Worm (Caenorhabditis elegans) whole organism, young adult: ENCODE results near the gene str-89.

Experiments used
- B0035.1 ChIP-seq: sonication (generic microtip); optimal IDR thresholded peaks from 2 replicates; lab custom pipeline; 2016; ENCODE audit warnings: missing genetic modification characterization, mild to moderate bottlenecking, missing compliant biosample characterization, missing genotype, missing genetic modification reagents
- B0261.1 ChIP-seq: sonication (generic microtip); optimal IDR thresholded peaks from 2 replicates; lab custom pipeline; 2016; ENCODE audit warnings: mild to moderate bottlenecking, missing genetic modification characterization, moderate library complexity, missing compliant biosample characterization
- F22D6.2 ChIP-seq: sonication (generic microtip); optimal IDR thresholded peaks from 2 replicates; lab custom pipeline; 2016; ENCODE audit warnings: mild to moderate bottlenecking, missing genetic modification characterization, missing compliant biosample characterization
- F23B12.7 ChIP-seq: sonication (generic microtip); optimal IDR thresholded peaks from 2 replicates; lab custom pipeline; 2017; ENCODE audit warnings: missing genetic modification characterization, mild to moderate bottlenecking, missing compliant biosample characterization, antibody characterized with exemption, moderate library complexity; ENCODE audit not compliant: insufficient read depth
- F39B2.1 ChIP-seq: fragments of 200-800 bp; sonication (Bioruptor generic); IDR thresholded peaks from 2 replicates; pipeline ENCODE4 v1.3.6; 2022; ENCODE audit warnings: missing genetic modification reagents, missing genetic modification characterization, missing compliant biosample characterization
- F49E8.2 ChIP-seq: sonication (generic microtip); optimal IDR thresholded peaks from 3 replicates; lab custom pipeline; 2017; ENCODE audit warnings: missing genetic modification characterization, mild to moderate bottlenecking, missing compliant biosample characterization, antibody characterized with exemption, moderate library complexity; ENCODE audit not compliant: insufficient read depth
- F55B11.4 ChIP-seq: sonication (generic microtip); optimal IDR thresholded peaks from 2 replicates; lab custom pipeline; 2016; ENCODE audit warnings: missing compliant biosample characterization, missing genetic modification characterization, borderline replicate concordance; ENCODE audit not compliant: insufficient read depth
- F57C9.4 ChIP-seq: sonication (generic microtip); optimal IDR thresholded peaks from 2 replicates; lab custom pipeline; 2017; ENCODE audit warnings: mild to moderate bottlenecking, missing genetic modification characterization, missing compliant biosample characterization
- Y53G8AR.9 ChIP-seq: fragments of 200-800 bp; sonication (Bioruptor generic); conservative IDR thresholded peaks from 2 replicates; pipeline ENCODE4 v1.3.6; 2022; ENCODE audit warnings: missing genetic modification reagents, missing genetic modification characterization, missing compliant biosample characterization
- Y79H2A.3 ChIP-seq: fragments of 200-800 bp; sonication (Bioruptor generic); conservative IDR thresholded peaks from 2 replicates; pipeline ENCODE4 v1.3.6; 2022; ENCODE audit warnings: missing genetic modification reagents, missing genetic modification characterization, missing compliant biosample characterization
- Y95B8A.8 ChIP-seq: fragments of 200-800 bp; sonication (Bioruptor generic); IDR thresholded peaks from 2 replicates; pipeline ENCODE4 v1.3.6; 2022; ENCODE audit warnings: missing genetic modification reagents, missing genetic modification characterization, missing compliant biosample characterization
- attf-3 ChIP-seq: fragments of 200-800 bp; sonication (Bioruptor generic); conservative IDR thresholded peaks from 2 replicates; pipeline ENCODE4 v1.3.6; 2022; ENCODE audit warnings: missing genetic modification reagents, missing genetic modification characterization, missing compliant biosample characterization
- attf-6 ChIP-seq: fragments of 200-800 bp; sonication (Bioruptor generic); IDR thresholded peaks from 2 replicates; pipeline ENCODE4 v1.3.6; 2022; ENCODE audit warnings: missing genetic modification reagents, missing genetic modification characterization, missing compliant biosample characterization
- ccch-3 ChIP-seq: fragments of 200-800 bp; sonication (Bioruptor generic); optimal IDR thresholded peaks from 2 replicates; lab custom pipeline; 2018; ENCODE audit warnings: mild to moderate bottlenecking, missing genetic modification characterization, missing compliant biosample characterization
- cebp-1 ChIP-seq, 2 experiments: fragments of 200-800 bp in 1 of 2; sonication (Bioruptor generic) in 1 of 2; sonication (generic microtip) in 1 of 2; IDR thresholded peaks in 1 of 2; optimal IDR thresholded peaks in 1 of 2; 2 replicates each; pipeline versions ENCODE4 v1.3.6 to Lab custom; 2017 to 2022; ENCODE audit warnings: missing compliant biosample characterization in 2 of 2, missing genetic modification characterization in 2 of 2, mild to moderate bottlenecking in 1 of 2, missing genetic modification reagents in 1 of 2, moderate library complexity in 1 of 2
- ceh-27 ChIP-seq: fragments of 200-800 bp; sonication (Bioruptor generic); optimal IDR thresholded peaks from 2 replicates; lab custom pipeline; 2018; ENCODE audit warnings: mild to moderate bottlenecking, missing genetic modification characterization, moderate library complexity, missing compliant biosample characterization
- ceh-91 ChIP-seq: fragments of 200-800 bp; sonication (Bioruptor generic); IDR thresholded peaks from 2 replicates; pipeline ENCODE4 v1.3.6; 2022; ENCODE audit warnings: missing genetic modification reagents, missing genetic modification characterization, missing compliant biosample characterization
- die-1 ChIP-seq: sonication (generic microtip); optimal IDR thresholded peaks from 2 replicates; lab custom pipeline; 2016; ENCODE audit warnings: missing genotype, mild to moderate bottlenecking, missing genetic modification characterization, missing compliant biosample characterization
- dox-1 ChIP-seq: fragments of 200-800 bp; sonication (Bioruptor generic); IDR thresholded peaks from 2 replicates; pipeline ENCODE4 v1.3.6; 2022; ENCODE audit warnings: missing genetic modification reagents, missing genetic modification characterization, missing compliant biosample characterization
- dpl-1 ChIP-seq: fragments of 150-350 bp; optimal IDR thresholded peaks from 2 replicates; lab custom pipeline; 2014; ENCODE audit warnings: missing biosample characterization, missing genetic modification reagents, missing genetic modification characterization
- egl-44 ChIP-seq: fragments of 200-800 bp; sonication (Bioruptor generic); IDR thresholded peaks from 2 replicates; pipeline ENCODE4 v1.3.6; 2022; ENCODE audit warnings: missing genetic modification reagents, missing genetic modification characterization, missing compliant biosample characterization
- ekl-4 ChIP-seq: fragments of 200-800 bp; sonication (Bioruptor generic); IDR thresholded peaks from 2 replicates; pipeline ENCODE4 v1.3.6; 2022; ENCODE audit warnings: missing genetic modification reagents, missing genetic modification characterization, missing compliant biosample characterization
- ets-4 ChIP-seq: fragments of 200-800 bp; sonication (Bioruptor generic); optimal IDR thresholded peaks from 2 replicates; lab custom pipeline; 2018; ENCODE audit warnings: mild to moderate bottlenecking, missing genetic modification characterization, missing compliant biosample characterization
- gei-17 ChIP-seq: fragments of 200-800 bp; sonication (Bioruptor generic); optimal IDR thresholded peaks from 2 replicates; lab custom pipeline; 2018; ENCODE audit warnings: mild to moderate bottlenecking, missing genetic modification characterization, missing compliant biosample characterization
- him-1 ChIP-seq: sonication (generic microtip); optimal IDR thresholded peaks from 2 replicates; lab custom pipeline; 2016; ENCODE audit warnings: missing genotype, missing genetic modification reagents, missing genetic modification characterization, missing compliant biosample characterization
- hrde-1 ChIP-seq: sonication (generic microtip); optimal IDR thresholded peaks from 2 replicates; lab custom pipeline; 2016; ENCODE audit warnings: missing genetic modification characterization, mild to moderate bottlenecking, missing compliant biosample characterization, moderate library complexity, missing genotype, missing genetic modification reagents, borderline replicate concordance
- let-607 ChIP-seq, 2 experiments: fragments of 200-800 bp in 1 of 2; sonication (Bioruptor generic) in 1 of 2; sonication (generic microtip) in 1 of 2; optimal IDR thresholded peaks; 2 replicates each; lab custom pipeline; 2016 to 2018; ENCODE audit warnings: mild to moderate bottlenecking in 2 of 2, missing compliant biosample characterization in 2 of 2, missing genetic modification characterization in 2 of 2, moderate library complexity in 2 of 2, missing genotype in 1 of 2
- lin-35 ChIP-seq, 3 experiments: fragments of 150-350 bp in 2 of 3; sonication (generic microtip) in 1 of 3; optimal IDR thresholded peaks; 2 replicates each; lab custom pipeline; 2014 to 2018; ENCODE audit warnings: missing biosample characterization in 3 of 3, missing genetic modification characterization in 3 of 3, missing genetic modification reagents in 3 of 3
- mel-28 ChIP-seq: sonication (generic microtip); optimal IDR thresholded peaks from 2 replicates; lab custom pipeline; 2016; ENCODE audit warnings: borderline replicate concordance, mild to moderate bottlenecking, missing genetic modification characterization, missing compliant biosample characterization
- mxl-1 ChIP-seq: sonication (generic microtip); optimal IDR thresholded peaks from 2 replicates; lab custom pipeline; 2016; ENCODE audit warnings: missing genetic modification characterization, missing compliant biosample characterization
- nfya-1 ChIP-seq: sonication (generic microtip); optimal IDR thresholded peaks from 2 replicates; lab custom pipeline; 2017; ENCODE audit warnings: antibody characterized with exemption, missing compliant biosample characterization, missing genetic modification characterization, borderline replicate concordance; ENCODE audit not compliant: insufficient read depth
- nhr-179 ChIP-seq: sonication (generic microtip); optimal IDR thresholded peaks from 2 replicates; lab custom pipeline; 2016; ENCODE audit warnings: mild to moderate bottlenecking, missing genetic modification characterization, missing compliant biosample characterization
- nhr-90 ChIP-seq: sonication (generic microtip); optimal IDR thresholded peaks from 2 replicates; lab custom pipeline; 2016; ENCODE audit warnings: missing genotype, mild to moderate bottlenecking, missing genetic modification characterization, missing compliant biosample characterization
- pbrm-1 ChIP-seq: fragments of 200-800 bp; sonication (Bioruptor generic); IDR thresholded peaks from 2 replicates; pipeline ENCODE4 v1.3.6; 2022; ENCODE audit warnings: missing genetic modification reagents, missing genetic modification characterization, missing compliant biosample characterization
- repo-1 ChIP-seq: sonication (generic microtip); optimal IDR thresholded peaks from 2 replicates; lab custom pipeline; 2017; ENCODE audit warnings: mild to moderate bottlenecking, missing genetic modification characterization, missing compliant biosample characterization
- rpc-1 ChIP-seq, 2 experiments: fragments of 150-350 bp in 1 of 2; sonication (generic microtip) in 1 of 2; optimal IDR thresholded peaks; 2 replicates each; lab custom pipeline; 2014 to 2018; ENCODE audit warnings: missing biosample characterization in 1 of 2, missing genetic modification characterization in 1 of 2, missing genetic modification reagents in 1 of 2, missing genotype in 1 of 2
- snpc-1.1 ChIP-seq: sonication (generic microtip); optimal IDR thresholded peaks from 2 replicates; lab custom pipeline; 2017; ENCODE audit warnings: missing genetic modification characterization, mild to moderate bottlenecking, missing compliant biosample characterization, antibody characterized with exemption, moderate library complexity, missing genotype, missing genetic modification reagents; ENCODE audit not compliant: insufficient read depth
- tbx-9 ChIP-seq: sonication (generic microtip); optimal IDR thresholded peaks from 2 replicates; lab custom pipeline; 2016; ENCODE audit warnings: borderline replicate concordance, missing genetic modification characterization, inconsistent platforms, missing compliant biosample characterization
- ztf-18 ChIP-seq: sonication (generic microtip); optimal IDR thresholded peaks from 2 replicates; lab custom pipeline; 2016; ENCODE audit warnings: missing genotype, mild to moderate bottlenecking, missing genetic modification characterization, missing compliant biosample characterization

The str-89 gene

ce11 chrV:17694260-17694659, 25.6 kb downstream of the str-89 start:
- TF ChIP-seq B0035.1 (no peak), nfya-1 (tag; lab: Kevin White, UChicago) (no peak), ceh-27 (GFP tag; lab: Kevin White, UChicago) (no peak)

ce11 chrV:17695802-17696201, 27.2 kb downstream of the str-89 start, which contains the start of gene Y26G10.1:
Gene Y26G10.1, minus strand, starts transcription at chrV:17695902.
- TF ChIP-seq rpc-1 (optimal IDR thresholded peaks at IDR 0.05; lab: Kevin White, UChicago), result no peak
- TF ChIP-seq rpc-1 (tag; optimal IDR thresholded peaks at IDR 0.05; lab: Kevin White, UChicago), result no peak
- no peak for TF ChIP-seq repo-1 (tag; lab: Kevin White, UChicago)
- no peak for TF ChIP-seq snpc-1.1 (tag; lab: Kevin White, UChicago)
- TF ChIP-seq F49E8.2 (tag; lab: Kevin White, UChicago), result no peak

DNA sequence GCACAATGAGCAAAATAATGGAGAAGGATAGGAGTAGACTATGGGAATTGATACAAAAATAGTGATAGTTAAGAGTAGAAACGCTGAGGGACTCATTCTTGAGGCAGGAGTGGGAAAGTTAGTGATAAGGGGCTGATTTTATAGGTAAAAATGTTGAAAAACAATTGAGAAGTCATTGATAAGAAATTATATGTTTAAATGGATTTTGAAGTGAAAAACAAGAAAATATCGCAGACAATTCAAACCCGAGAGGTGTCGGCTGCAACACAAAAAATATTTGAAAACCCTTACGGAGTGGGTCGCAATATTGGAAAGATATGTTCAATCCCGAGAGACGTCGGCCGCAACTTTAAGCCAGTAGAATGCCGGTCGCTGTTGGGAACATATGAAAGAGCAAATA, 28.1 kb downstream of the str-89 start, which contains the start of gene spp-29:
spp-29 (minus strand) TSS at position 101 of the 400 bp plus-strand sequence.
- TF ChIP-seq snpc-1.1 (tag; lab: Kevin White, UChicago), result no peak
- no peak for TF ChIP-seq ccch-3 (GFP tag; lab: Kevin White, UChicago)
- TF ChIP-seq gei-17 (GFP tag; lab: Kevin White, UChicago), result no peak
- TF ChIP-seq die-1 (tag; lab: Kevin White, UChicago), result no peak
- TF ChIP-seq egl-44 (GFP tag; lab: Robert Waterston, UW), result no peak
- TF ChIP-seq F57C9.4, result no peak
- no peak for TF ChIP-seq F55B11.4 (tag; lab: Kevin White, UChicago)
- no peak for TF ChIP-seq mxl-1 (tag; lab: Kevin White, UChicago)
- TF ChIP-seq ztf-18, result no peak
- no peak for TF ChIP-seq dpl-1 (GFP tag; lab: Kevin White, UChicago)
- TF ChIP-seq hrde-1 (tag; lab: Kevin White, UChicago), result no peak
- TF ChIP-seq ekl-4 (GFP tag; lab: Robert Waterston, UW), result no peak
- no peak for TF ChIP-seq ets-4 (GFP tag; lab: Kevin White, UChicago)
- no peak for TF ChIP-seq pbrm-1 (GFP tag; lab: Robert Waterston, UW)

DNA sequence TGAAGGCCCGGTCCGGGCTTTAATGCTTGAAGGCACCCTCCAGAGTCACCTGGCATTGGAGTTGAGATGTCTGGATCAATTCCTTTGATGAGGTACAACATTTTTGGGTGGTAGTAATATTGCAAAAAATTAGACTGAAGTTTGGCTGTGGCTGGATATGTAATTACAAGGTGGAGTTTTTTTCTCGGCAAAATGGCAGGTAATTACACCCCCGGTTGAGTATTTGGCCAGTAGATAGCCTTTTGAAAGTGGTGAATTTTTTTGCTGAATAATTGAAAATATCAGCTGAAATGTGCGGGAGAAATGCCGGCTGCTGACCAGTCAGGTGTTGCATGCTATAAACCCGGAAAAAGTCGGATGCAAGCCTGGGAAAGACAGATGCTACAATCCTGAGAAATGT, 30.5 kb downstream of the str-89 start, which contains the start of gene Y26G10.4:
Y26G10.4 (minus strand) TSS at position 101 of the 400 bp plus-strand sequence.
- TF ChIP-seq cebp-1 (GFP tag; IDR thresholded peaks at IDR 0.05; lab: Robert Waterston, UW) (no peak), cebp-1 (tag; optimal IDR thresholded peaks at IDR 0.05; lab: Kevin White, UChicago) (no peak), Y79H2A.3 (GFP tag; lab: Robert Waterston, UW) (no peak), nhr-90 (tag; lab: Kevin White, UChicago) (no peak), snpc-1.1 (tag; lab: Kevin White, UChicago) (no peak), lin-35 (GFP tag; optimal IDR thresholded peaks at IDR 0.05; lab: Kevin White, UChicago) (no peak), ztf-18 (no peak), F39B2.1 (GFP tag; lab: Robert Waterston, UW) (no peak), F57C9.4 (no peak), F22D6.2 (tag; lab: Kevin White, UChicago) (no peak), F23B12.7 (tag; lab: Kevin White, UChicago) (no peak), nfya-1 (tag; lab: Kevin White, UChicago) (no peak), let-607 (tag; optimal IDR thresholded peaks at IDR 0.05; lab: Kevin White, UChicago) (no peak)

ce11 chrV:17699659-17700058, 31.0 kb downstream of the str-89 start, which contains the start of gene Y26G10.6:
Gene Y26G10.6, plus strand, starts transcription at chrV:17699959.
- TF ChIP-seq mel-28 (tag; lab: Kevin White, UChicago) (no peak), B0261.1 (tag; lab: Kevin White, UChicago) (no peak), dox-1 (GFP tag; lab: Robert Waterston, UW) (no peak), attf-6 (GFP tag; lab: Robert Waterston, UW) (no peak), nhr-179 (no peak), him-1 (tag; lab: Kevin White, UChicago) (no peak), Y95B8A.8 (GFP tag; lab: Robert Waterston, UW) (no peak), Y53G8AR.9 (GFP tag; lab: Robert Waterston, UW) (no peak), attf-3 (GFP tag; lab: Robert Waterston, UW) (no peak), tbx-9 (tag; lab: Kevin White, UChicago) (no peak), ceh-91 (GFP tag; lab: Robert Waterston, UW) (no peak)
